Fruit fly (Drosophila melanogaster) whole organism, embryonic: ENCODE results near the gene Dyrk2.

Experiments used
- Bdp1 ChIP-seq: fragments of 200-800 bp; sonication (Bioruptor generic); optimal IDR thresholded peaks from 3 replicates; lab custom pipeline; 2016; ENCODE audit warnings: missing biosample characterization, missing genetic modification characterization
- CG30403 ChIP-seq: fragments of 200-800 bp; sonication (Bioruptor generic); optimal IDR thresholded peaks from 3 replicates; lab custom pipeline; 2016; ENCODE audit warnings: missing biosample characterization, missing genetic modification characterization
- CG31441 ChIP-seq: fragments of 200-800 bp; sonication (Bioruptor generic); IDR thresholded peaks from 2 replicates; pipeline ENCODE4 v1.3.6; 2022; ENCODE audit warnings: missing biosample characterization, missing genetic modification characterization
- D19B ChIP-seq: fragments of 200-800 bp; sonication (Bioruptor generic); optimal IDR thresholded peaks from 2 replicates; lab custom pipeline; 2017; ENCODE audit warnings: missing biosample characterization, mild to moderate bottlenecking, missing genetic modification characterization
- Hr3 ChIP-seq: fragments of 200-800 bp; sonication (Bioruptor generic); optimal IDR thresholded peaks from 3 replicates; lab custom pipeline; 2016; ENCODE audit warnings: missing biosample characterization, missing genetic modification characterization
- Sry-β ChIP-seq: fragments of 200-800 bp; sonication (Bioruptor generic); optimal IDR thresholded peaks from 2 replicates; lab custom pipeline; 2018; ENCODE audit warnings: missing biosample characterization, mild to moderate bottlenecking, missing genetic modification characterization, moderate library complexity

- TF ChIP-seq Sry-β: no peak
- TF ChIP-seq CG31441 (GFP tag; lab: Robert Waterston, UW): no peak
- no peak for TF ChIP-seq Hr3 (GFP tag; lab: Kevin White, UChicago)
- no peak for TF ChIP-seq D19B (GFP tag; lab: Kevin White, UChicago)
- no peak for TF ChIP-seq CG30403
- no peak for TF ChIP-seq Bdp1 (GFP tag; lab: Kevin White, UChicago)
These were observed 1.2 kb downstream of the Dyrk2 start for dm6 chr2L:14232709-14233108.
